Fruit fly (Drosophila melanogaster) whole organism, embryonic: ENCODE data around the gene Mdh1.
A peak's percentile ranks its signal among the peaks of the same experiment; 100 is the strongest.

ENCODE experiments used
- Blimp-1 ChIP-seq: fragments of 200-800 bp; sonication (Bioruptor generic); optimal IDR thresholded peaks from 3 replicates; lab custom pipeline; 2018; ENCODE audit warnings: missing biosample characterization, missing genetic modification characterization, mild to moderate bottlenecking, moderate library complexity, missing genetic modification reagents
- CG12769 ChIP-seq: fragments of 200-800 bp; sonication (Bioruptor generic); optimal IDR thresholded peaks from 2 replicates; lab custom pipeline; 2019; ENCODE audit warnings: missing biosample characterization, mild to moderate bottlenecking, missing genetic modification characterization, moderate library complexity
- CG13775 ChIP-seq: fragments of 200-800 bp; sonication (Bioruptor generic); optimal IDR thresholded peaks from 3 replicates; lab custom pipeline; 2017; ENCODE audit warnings: missing biosample characterization, mild to moderate bottlenecking, missing genetic modification characterization
- CG1529 ChIP-seq: fragments of 200-800 bp; sonication (Bioruptor generic); optimal IDR thresholded peaks from 3 replicates; lab custom pipeline; 2018; ENCODE audit warnings: missing biosample characterization, missing genetic modification characterization
- CG1602 ChIP-seq: fragments of 200-800 bp; sonication (Bioruptor generic); optimal IDR thresholded peaks from 3 replicates; lab custom pipeline; 2016; ENCODE audit warnings: missing biosample characterization, missing genetic modification characterization
- CG2712 ChIP-seq: fragments of 200-800 bp; optimal IDR thresholded peaks from 3 replicates; lab custom pipeline; 2019; ENCODE audit warnings: missing biosample characterization, mild to moderate bottlenecking, missing genetic modification characterization, moderate library complexity
- CG33557 ChIP-seq: fragments of 200-800 bp; sonication (Bioruptor generic); optimal IDR thresholded peaks from 2 replicates; lab custom pipeline; 2019; ENCODE audit warnings: missing biosample characterization, mild to moderate bottlenecking, missing genetic modification characterization, moderate library complexity
- CG34224 ChIP-seq: fragments of 200-800 bp; sonication (Bioruptor generic); IDR thresholded peaks from 3 replicates; pipeline ENCODE4 v1.3.6; 2022; ENCODE audit warnings: missing biosample characterization, missing genetic modification characterization; ENCODE audit not compliant: partially characterized antibody
- CG43689 ChIP-seq: fragments of 200-800 bp; sonication (Bioruptor generic); IDR thresholded peaks from 2 replicates; pipeline ENCODE4 v1.3.6; 2022; ENCODE audit warnings: missing biosample characterization, missing genetic modification characterization
- CG4424 ChIP-seq: fragments of 200-800 bp; sonication (Bioruptor generic); optimal IDR thresholded peaks from 3 replicates; lab custom pipeline; 2016; ENCODE audit warnings: missing biosample characterization, missing genetic modification characterization
- CG6654 ChIP-seq: fragments of 200-800 bp; sonication (Bioruptor generic); optimal IDR thresholded peaks from 2 replicates; lab custom pipeline; 2017; ENCODE audit warnings: missing biosample characterization, mild to moderate bottlenecking, missing genetic modification characterization
- CG8388 ChIP-seq: fragments of 200-800 bp; sonication (Bioruptor generic); optimal IDR thresholded peaks from 2 replicates; lab custom pipeline; 2019; ENCODE audit warnings: missing biosample characterization, mild to moderate bottlenecking, missing genetic modification characterization, moderate library complexity
- CTCF ChIP-seq: fragments of 200-800 bp; sonication (Bioruptor generic); optimal IDR thresholded peaks from 2 replicates; lab custom pipeline; 2017; ENCODE audit warnings: missing biosample characterization, mild to moderate bottlenecking, missing genetic modification characterization, moderate library complexity
- Deaf1 ChIP-seq: fragments of 200-800 bp; optimal IDR thresholded peaks from 3 replicates; lab custom pipeline; 2019; ENCODE audit warnings: missing biosample characterization, mild to moderate bottlenecking, missing genetic modification characterization, moderate library complexity
- E2f2 ChIP-seq: fragments of 200-800 bp; sonication (Bioruptor generic); IDR thresholded peaks from 2 replicates; pipeline ENCODE4 v1.3.6; 2022; ENCODE audit warnings: missing biosample characterization, missing genetic modification characterization
- Elba2 ChIP-seq: fragments of 200-800 bp; sonication (Bioruptor generic); optimal IDR thresholded peaks from 3 replicates; lab custom pipeline; 2016; ENCODE audit warnings: missing biosample characterization, missing genetic modification characterization
- GATAe ChIP-seq: fragments of 200-800 bp; sonication (Bioruptor generic); conservative IDR thresholded peaks from 2 replicates; pipeline ENCODE4 v1.3.6; 2022; ENCODE audit warnings: missing biosample characterization, missing genetic modification characterization
- HLHmδ ChIP-seq: fragments of 200-800 bp; sonication (Bioruptor generic); optimal IDR thresholded peaks from 2 replicates; lab custom pipeline; 2018; ENCODE audit warnings: missing biosample characterization, mild to moderate bottlenecking, missing genetic modification characterization, moderate library complexity
- Hsf ChIP-seq: fragments of 200-800 bp; sonication (Bioruptor generic); optimal IDR thresholded peaks from 3 replicates; lab custom pipeline; 2016; ENCODE audit warnings: missing biosample characterization, missing genetic modification characterization
- Lim3 ChIP-seq: fragments of 200-800 bp; sonication (Bioruptor generic); IDR thresholded peaks from 2 replicates; pipeline ENCODE4 v1.3.6; 2022; ENCODE audit warnings: missing biosample characterization, missing genetic modification characterization
- NC2α ChIP-seq: fragments of 200-800 bp; sonication (Bioruptor generic); optimal IDR thresholded peaks from 2 replicates; lab custom pipeline; 2016; ENCODE audit warnings: missing biosample characterization, missing genetic modification characterization
- Nf-YB ChIP-seq: fragments of 200-800 bp; sonication (Bioruptor generic); optimal IDR thresholded peaks from 3 replicates; lab custom pipeline; 2019; ENCODE audit warnings: missing biosample characterization, mild to moderate bottlenecking, missing genetic modification characterization, moderate library complexity
- Sox100B ChIP-seq: fragments of 200-800 bp; sonication (Bioruptor generic); optimal IDR thresholded peaks from 3 replicates; lab custom pipeline; 2018; ENCODE audit warnings: missing biosample characterization, mild to moderate bottlenecking, missing genetic modification characterization
- Spps ChIP-seq: fragments of 200-800 bp; sonication (Bioruptor generic); optimal IDR thresholded peaks from 2 replicates; lab custom pipeline; 2018; ENCODE audit warnings: missing biosample characterization, mild to moderate bottlenecking, missing genetic modification characterization
- Stat92E ChIP-seq, 3 experiments: fragments of >200 bp in 2 of 3; fragments of 200-800 bp in 1 of 3; sonication (Bioruptor generic) in 1 of 3; optimal IDR thresholded peaks; 2 replicates each; lab custom pipeline; 2017 to 2019; ENCODE audit warnings: missing biosample characterization in 3 of 3, missing genetic modification characterization in 3 of 3, mild to moderate bottlenecking in 1 of 3, moderate library complexity in 1 of 3
- Usf ChIP-seq: fragments of 200-800 bp; sonication (Bioruptor generic); optimal IDR thresholded peaks from 2 replicates; lab custom pipeline; 2017; ENCODE audit warnings: missing genotype, missing biosample characterization, missing genetic modification characterization
- Vsx1 ChIP-seq: fragments of 200-800 bp; sonication (Bioruptor generic); optimal IDR thresholded peaks from 2 replicates; lab custom pipeline; 2017; ENCODE audit warnings: missing biosample characterization, mild to moderate bottlenecking, missing genetic modification characterization, missing genetic modification reagents
- Xbp1 ChIP-seq: fragments of 200-800 bp; sonication (Bioruptor generic); optimal IDR thresholded peaks from 3 replicates; lab custom pipeline; 2016; ENCODE audit warnings: missing biosample characterization, mild to moderate bottlenecking, missing genetic modification characterization
- aop ChIP-seq: fragments of 200-800 bp; sonication (Bioruptor generic); IDR thresholded peaks from 2 replicates; pipeline ENCODE4 v1.3.6; 2022; ENCODE audit warnings: missing biosample characterization, missing genetic modification characterization
- chinmo ChIP-seq: fragments of 200-800 bp; sonication (Bioruptor generic); IDR thresholded peaks from 4 replicates; pipeline ENCODE4 v1.3.6; 2022; ENCODE audit warnings: missing biosample characterization, missing genetic modification characterization; ENCODE audit not compliant: partially characterized antibody
- dan ChIP-seq: fragments of 200-800 bp; sonication (Bioruptor generic); IDR thresholded peaks from 2 replicates; pipeline ENCODE4 v1.3.6; 2022; ENCODE audit warnings: missing biosample characterization, missing genetic modification characterization
- dysf ChIP-seq: fragments of 200-800 bp; sonication (Bioruptor generic); IDR thresholded peaks from 3 replicates; pipeline ENCODE4 v1.3.6; 2022; ENCODE audit warnings: missing biosample characterization, missing genetic modification characterization
- esg ChIP-seq: fragments of 200-800 bp; sonication (Bioruptor generic); conservative IDR thresholded peaks from 2 replicates; pipeline ENCODE4 v1.3.6; 2022; ENCODE audit warnings: missing biosample characterization, missing genetic modification characterization
- eyg ChIP-seq: fragments of 200-800 bp; sonication (Bioruptor generic); optimal IDR thresholded peaks from 3 replicates; lab custom pipeline; 2016; ENCODE audit warnings: missing biosample characterization, missing genetic modification characterization
- fd64A ChIP-seq: fragments of 200-800 bp; sonication (Bioruptor generic); optimal IDR thresholded peaks from 3 replicates; lab custom pipeline; 2018; ENCODE audit warnings: missing biosample characterization, mild to moderate bottlenecking, missing genetic modification characterization
- fru ChIP-seq: fragments of >200 bp; optimal IDR thresholded peaks from 2 replicates; lab custom pipeline; 2017
- fu2 ChIP-seq: fragments of 200-800 bp; sonication (Bioruptor generic); optimal IDR thresholded peaks from 2 replicates; lab custom pipeline; 2016; ENCODE audit warnings: missing biosample characterization, missing genetic modification characterization
- gce ChIP-seq: fragments of 200-800 bp; sonication (Bioruptor generic); IDR thresholded peaks from 3 replicates; pipeline ENCODE4 v1.3.6; 2022; ENCODE audit warnings: missing biosample characterization, missing genetic modification characterization
- gfzf ChIP-seq: fragments of 200-800 bp; sonication (Bioruptor generic); optimal IDR thresholded peaks from 2 replicates; lab custom pipeline; 2016; ENCODE audit warnings: missing biosample characterization, mild to moderate bottlenecking, missing genetic modification characterization, moderate library complexity
- grau ChIP-seq: fragments of 200-800 bp; optimal IDR thresholded peaks from 3 replicates; lab custom pipeline; 2019; ENCODE audit warnings: missing biosample characterization, mild to moderate bottlenecking, missing genetic modification characterization, moderate library complexity
- jumu ChIP-seq: fragments of 200-800 bp; sonication (Bioruptor generic); optimal IDR thresholded peaks from 3 replicates; lab custom pipeline; 2016; ENCODE audit warnings: missing biosample characterization, missing genetic modification characterization
- lbe ChIP-seq: fragments of 200-800 bp; sonication (Bioruptor generic); optimal IDR thresholded peaks from 2 replicates; lab custom pipeline; 2016; ENCODE audit warnings: missing biosample characterization, mild to moderate bottlenecking, missing genetic modification characterization
- lola ChIP-seq, 3 experiments: fragments of >200 bp in 2 of 3; fragments of 200-800 bp in 1 of 3; sonication (Bioruptor generic) in 1 of 3; optimal IDR thresholded peaks; 2 replicates each; lab custom pipeline; 2017 to 2019; ENCODE audit warnings: missing biosample characterization in 3 of 3, missing genetic modification characterization in 3 of 3, mild to moderate bottlenecking in 1 of 3, moderate library complexity in 1 of 3
- maf-S ChIP-seq: fragments of 200-800 bp; sonication (Bioruptor generic); optimal IDR thresholded peaks from 2 replicates; lab custom pipeline; 2016; ENCODE audit warnings: missing biosample characterization, missing genetic modification characterization
- onecut ChIP-seq: fragments of 200-800 bp; sonication (Bioruptor generic); IDR thresholded peaks from 2 replicates; pipeline ENCODE4 v1.3.6; 2022; ENCODE audit warnings: missing biosample characterization, missing genetic modification characterization
- pnt ChIP-seq: fragments of 200-800 bp; sonication (Bioruptor generic); optimal IDR thresholded peaks from 3 replicates; lab custom pipeline; 2016; ENCODE audit warnings: missing biosample characterization, missing genetic modification characterization
- schlank ChIP-seq: fragments of 200-800 bp; sonication (Bioruptor generic); optimal IDR thresholded peaks from 2 replicates; lab custom pipeline; 2018; ENCODE audit warnings: missing biosample characterization, mild to moderate bottlenecking, missing genetic modification characterization
- sima ChIP-seq: fragments of 200-800 bp; sonication (Bioruptor generic); optimal IDR thresholded peaks from 2 replicates; lab custom pipeline; 2016; ENCODE audit warnings: missing biosample characterization, missing genetic modification characterization
- slbo ChIP-seq: fragments of 200-800 bp; sonication (Bioruptor generic); IDR thresholded peaks from 2 replicates; pipeline ENCODE4 v1.3.6; 2022; ENCODE audit warnings: missing biosample characterization, missing genetic modification characterization
- tll ChIP-seq, 2 experiments: fragments of 200-800 bp in 1 of 2; fragments of >200 bp in 1 of 2; sonication (Bioruptor generic) in 1 of 2; optimal IDR thresholded peaks; 2 replicates each; lab custom pipeline; 2017 to 2019; ENCODE audit warnings: missing biosample characterization in 2 of 2, missing genetic modification characterization in 2 of 2, mild to moderate bottlenecking in 1 of 2, moderate library complexity in 1 of 2
- unpg ChIP-seq: fragments of 200-800 bp; sonication (Bioruptor generic); optimal IDR thresholded peaks from 3 replicates; lab custom pipeline; 2018; ENCODE audit warnings: missing biosample characterization, mild to moderate bottlenecking, missing genetic modification characterization, moderate library complexity
- zfh1 ChIP-seq: fragments of 200-800 bp; sonication (Bioruptor generic); IDR thresholded peaks from 3 replicates; pipeline ENCODE4 v1.3.6; 2022; ENCODE audit warnings: missing biosample characterization, missing genetic modification characterization

Gene Mdh1

DNA sequence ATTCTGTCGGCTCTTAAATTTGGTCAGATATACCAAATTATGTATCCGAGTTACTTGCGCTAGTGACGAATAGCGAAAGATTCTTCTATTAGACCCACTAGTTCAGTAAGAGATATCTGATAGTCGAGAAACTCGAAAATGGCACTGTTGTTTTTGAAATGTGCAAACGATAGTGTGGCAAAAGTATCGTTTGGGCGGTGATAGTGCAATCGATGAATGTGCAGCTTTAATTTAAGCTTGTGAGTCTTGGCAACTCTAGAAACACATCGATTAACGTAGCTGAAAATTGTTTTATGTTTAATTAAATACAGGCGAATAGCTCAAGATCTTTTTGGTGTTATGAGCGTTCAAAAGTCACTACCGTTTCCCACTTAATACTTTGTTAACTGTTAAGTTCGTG is 41.2 kb upstream of the Mdh1 start, which contains the start of gene STUB1 (continued):
- TF ChIP-seq CG6654 (GFP tag; lab: Kevin White, UChicago) (no peak), onecut (GFP tag; lab: Robert Waterston, UW) (peak; percentile 51), E2f2 (GFP tag; lab: Robert Waterston, UW) (peak; percentile 87), fu2 (GFP tag; lab: Kevin White, UChicago) (peak; percentile 27), maf-S (GFP tag; lab: Kevin White, UChicago) (peak; percentile 11), lola (GFP tag; optimal IDR thresholded peaks at IDR 0.05; lab: Kevin White, UChicago) (no peak), Vsx1 (no peak), Blimp-1 (no peak), CG12769 (tag; lab: Kevin White, UChicago) (no peak), zfh1 (no peak), lbe (GFP tag; lab: Kevin White, UChicago) (no peak), Hsf (GFP tag; lab: Kevin White, UChicago) (no peak), CG43689 (GFP tag; lab: Robert Waterston, UW) (no peak), HLHmδ (GFP tag; lab: Kevin White, UChicago) (no peak), CG34224 (peak; percentile 98), gce (GFP tag; lab: Robert Waterston, UW) (no peak), Sox100B (GFP tag; lab: Kevin White, UChicago) (no peak), Stat92E (GFP tag; optimal IDR thresholded peaks at IDR 0.05; lab: Kevin White, UChicago) (no peak), unpg (GFP tag; lab: Kevin White, UChicago) (no peak), Nf-YB (GFP tag; lab: Kevin White, UChicago) (no peak), slbo (GFP tag; lab: Robert Waterston, UW) (no peak; the same call in 1 of the 2 replicates), chinmo (GFP tag; lab: Robert Waterston, UW) (peak; percentile 99), Elba2 (GFP tag; lab: Kevin White, UChicago) (no peak), tll (GFP tag; optimal IDR thresholded peaks at IDR 0.05; lab: Kevin White, UChicago) (no peak), grau (no peak), esg (no peak), gfzf (GFP tag; lab: Kevin White, UChicago) (peak; percentile 3), sima (GFP tag; lab: Kevin White, UChicago) (no peak), eyg (GFP tag; lab: Kevin White, UChicago) (no peak), CG1602 (no peak), CTCF (GFP tag; lab: Kevin White, UChicago) (no peak), Deaf1 (no peak), Usf (GFP tag; lab: Kevin White, UChicago) (no peak), Lim3 (GFP tag; lab: Robert Waterston, UW) (no peak), pnt (GFP tag; lab: Kevin White, UChicago) (no peak), NC2α (GFP tag; lab: Kevin White, UChicago) (no peak), schlank (tag; lab: Kevin White, UChicago) (no peak), CG2712 (tag; lab: Kevin White, UChicago) (no peak), Xbp1 (GFP tag; lab: Kevin White, UChicago) (peak; percentile 16), CG8388 (GFP tag; lab: Kevin White, UChicago) (no peak), Spps (tag; lab: Kevin White, UChicago) (no peak), CG1529 (GFP tag; lab: Kevin White, UChicago) (no peak), GATAe (GFP tag; lab: Robert Waterston, UW) (no peak), aop (GFP tag; lab: Robert Waterston, UW) (no peak), CG4424 (GFP tag; lab: Kevin White, UChicago) (no peak), fru (no peak), dysf (GFP tag; lab: Robert Waterston, UW) (no peak), dan (no peak), fd64A (no peak), CG33557 (GFP tag; lab: Kevin White, UChicago) (no peak), jumu (GFP tag; lab: Kevin White, UChicago) (no peak), CG13775 (GFP tag; lab: Kevin White, UChicago) (no peak)
